Worm (Caenorhabditis elegans) whole organism, young adult: ENCODE measurements around the gene semo-1.

ENCODE experiments used
- D2030.7 ChIP-seq: fragments of 200-800 bp; sonication (Bioruptor generic); IDR thresholded peaks from 2 replicates; pipeline ENCODE4 v1.3.6; 2022; ENCODE audit warnings: missing genetic modification reagents, missing genetic modification characterization, missing compliant biosample characterization
- ZK185.1 ChIP-seq: sonication (generic microtip); optimal IDR thresholded peaks from 2 replicates; lab custom pipeline; 2016; ENCODE audit warnings: mild to moderate bottlenecking, missing genetic modification characterization, missing compliant biosample characterization; ENCODE audit not compliant: poor library complexity, severe bottlenecking
- ceh-58 ChIP-seq: fragments of 200-800 bp; sonication (Bioruptor generic); IDR thresholded peaks from 2 replicates; pipeline ENCODE4 v1.3.6; 2022; ENCODE audit warnings: missing genetic modification characterization, missing compliant biosample characterization
- egrh-3 ChIP-seq: fragments of 200-800 bp; sonication (Bioruptor generic); IDR thresholded peaks from 2 replicates; pipeline ENCODE4 v1.3.6; 2022; ENCODE audit warnings: missing genetic modification reagents, missing genetic modification characterization, missing compliant biosample characterization
- ets-4 ChIP-seq: fragments of 200-800 bp; sonication (Bioruptor generic); optimal IDR thresholded peaks from 2 replicates; lab custom pipeline; 2018; ENCODE audit warnings: mild to moderate bottlenecking, missing genetic modification characterization, missing compliant biosample characterization
- hmg-20 ChIP-seq: fragments of 200-800 bp; sonication (Bioruptor generic); IDR thresholded peaks from 2 replicates; pipeline ENCODE4 v1.3.6; 2022; ENCODE audit warnings: missing genetic modification reagents, missing genetic modification characterization, missing compliant biosample characterization
- let-526 ChIP-seq: fragments of 200-800 bp; sonication (Bioruptor generic); IDR thresholded peaks from 2 replicates; pipeline ENCODE4 v1.3.6; 2022; ENCODE audit warnings: missing genetic modification reagents, missing genetic modification characterization, missing compliant biosample characterization
- nfya-1 ChIP-seq: sonication (generic microtip); optimal IDR thresholded peaks from 2 replicates; lab custom pipeline; 2017; ENCODE audit warnings: antibody characterized with exemption, missing compliant biosample characterization, missing genetic modification characterization, borderline replicate concordance; ENCODE audit not compliant: insufficient read depth
- nfya-2 ChIP-seq: fragments of 200-800 bp; sonication (Bioruptor generic); IDR thresholded peaks from 2 replicates; pipeline ENCODE4 v1.3.6; 2022; ENCODE audit warnings: missing genetic modification reagents, missing genetic modification characterization, missing compliant biosample characterization
- nhr-120 ChIP-seq: fragments of 200-800 bp; sonication (Bioruptor generic); IDR thresholded peaks from 2 replicates; pipeline ENCODE4 v1.3.6; 2022; ENCODE audit warnings: missing genetic modification characterization, missing compliant biosample characterization
- snpc-1.3 ChIP-seq: sonication (generic microtip); optimal IDR thresholded peaks from 2 replicates; lab custom pipeline; 2017; ENCODE audit warnings: missing genetic modification characterization, mild to moderate bottlenecking, missing compliant biosample characterization, antibody characterized with exemption, moderate library complexity, missing genotype, missing genetic modification reagents; ENCODE audit not compliant: insufficient read depth
- snpc-4 ChIP-seq, 5 experiments: fragments of 150-350 bp in 1 of 5; sonication (generic microtip) in 4 of 5; optimal IDR thresholded peaks; 2 replicates each; lab custom pipeline; 2014 to 2018; ENCODE audit warnings: missing genetic modification characterization in 5 of 5, missing biosample characterization in 3 of 5, antibody characterized with exemption in 2 of 5, mild to moderate bottlenecking in 2 of 5, missing compliant biosample characterization in 2 of 5, missing genotype in 2 of 5, moderate library complexity in 2 of 5, missing genetic modification reagents in 1 of 5

- TF ChIP-seq snpc-1.3 (tag; lab: Kevin White, UChicago) (no peak), ceh-58 (no peak), D2030.7 (GFP tag; lab: Robert Waterston, UW) (no peak), nhr-120 (GFP tag; lab: Robert Waterston, UW) (no peak), ets-4 (no peak), nfya-2 (no peak), hmg-20 (GFP tag; lab: Robert Waterston, UW) (no peak), let-526 (GFP tag; lab: Robert Waterston, UW) (no peak), nfya-1 (no peak), snpc-4 (GFP tag; optimal IDR thresholded peaks at IDR 0.05; lab: Kevin White, UChicago) (no peak), snpc-4 (tag; optimal IDR thresholded peaks at IDR 0.05; lab: Kevin White, UChicago) (no peak), ZK185.1 (tag; lab: Kevin White, UChicago) (no peak), egrh-3 (GFP tag; lab: Robert Waterston, UW) (no peak)
These were observed 15.4 kb downstream of the semo-1 start for ce11 chrIV:14066403-14066802.
